Fruit fly (Drosophila melanogaster): ENCODE measurements around the gene sog.

sog gene

dm6 chrX:15618953-15619630 lies 14.1 kb downstream of the sog start (continued):
- peak; percentile 54 for TF ChIP-seq Nf-YA (GFP tag; IDR thresholded peaks at IDR 0.05)
- peak; percentile 88 for TF ChIP-seq az2 (GFP tag; optimal IDR thresholded peaks at IDR 0.05)
- TF ChIP-seq toy (GFP tag; IDR thresholded peaks at IDR 0.05): no peak
- peak; percentile 71 for TF ChIP-seq Atf6 (GFP tag; IDR thresholded peaks at IDR 0.05)
- TF ChIP-seq sc (optimal IDR thresholded peaks at IDR 0.05): no peak
- peak; percentile 79 for TF ChIP-seq sc (GFP tag; optimal IDR thresholded peaks at IDR 0.05)
- TF ChIP-seq chm (GFP tag; IDR thresholded peaks at IDR 0.05): peak; percentile 77
- peak; percentile 37 for TF ChIP-seq Myb (GFP tag; optimal IDR thresholded peaks at IDR 0.05)
- peak; percentile 73 for TF ChIP-seq CG12071 (GFP tag; optimal IDR thresholded peaks at IDR 0.05)
- peak; percentile 86 for TF ChIP-seq Sox102F (GFP tag; optimal IDR thresholded peaks at IDR 0.05)
- no peak for TF ChIP-seq CG1832 (GFP tag; optimal IDR thresholded peaks at IDR 0.05)
- peak; percentile 76 for TF ChIP-seq Rx (GFP tag; IDR thresholded peaks at IDR 0.05)
- peak; percentile 32 for TF ChIP-seq CG30020 (tag; optimal IDR thresholded peaks at IDR 0.05)
- TF ChIP-seq sob (GFP tag; IDR thresholded peaks at IDR 0.05): peak; percentile 82
- no peak for TF ChIP-seq CG2129 (GFP tag; IDR thresholded peaks at IDR 0.05; ENCODE audit: partially characterized antibody)
- TF ChIP-seq schlank (tag; optimal IDR thresholded peaks at IDR 0.05): peak; percentile 50
- TF ChIP-seq dm (GFP tag; optimal IDR thresholded peaks at IDR 0.05): peak; percentile 27
- TF ChIP-seq ERR (GFP tag; optimal IDR thresholded peaks at IDR 0.05): peak; percentile 57
- TF ChIP-seq CG12769 (tag; optimal IDR thresholded peaks at IDR 0.05): peak; percentile 80
- peak in 1 of 2 experiments; percentile 91 for TF ChIP-seq bsh (GFP tag; optimal IDR thresholded peaks at IDR 0.05)
- TF ChIP-seq CG2712 (tag; optimal IDR thresholded peaks at IDR 0.05): peak; percentile 85
- TF ChIP-seq cato (GFP tag; optimal IDR thresholded peaks at IDR 0.05; ENCODE audit: borderline replicate concordance): peak; percentile 70
- peak; percentile 66 for TF ChIP-seq CG8944 (GFP tag; optimal IDR thresholded peaks at IDR 0.05)
- peak; percentile 83 for TF ChIP-seq Abd-B (GFP tag; optimal IDR thresholded peaks at IDR 0.05)
- peak; percentile 12 for TF ChIP-seq CG6683 (GFP tag; optimal IDR thresholded peaks at IDR 0.05)
- peak; percentile 64 to 87 for TF ChIP-seq dpn (GFP tag; optimal IDR thresholded peaks at IDR 0.05)
- no peak for TF ChIP-seq CG4854 (GFP tag; optimal IDR thresholded peaks at IDR 0.05)
- peak; percentile 73 for TF ChIP-seq maf-S (GFP tag; optimal IDR thresholded peaks at IDR 0.05)
- TF ChIP-seq CG1603 (tag; optimal IDR thresholded peaks at IDR 0.05): peak; percentile 79
- TF ChIP-seq Atf3 (GFP tag; optimal IDR thresholded peaks at IDR 0.05): peak; percentile 54
- TF ChIP-seq tin (GFP tag; optimal IDR thresholded peaks at IDR 0.05): peak; percentile 87
- no peak for TF ChIP-seq CG5953 (GFP tag; IDR thresholded peaks at IDR 0.05)
- no peak for TF ChIP-seq pros (GFP tag; optimal IDR thresholded peaks at IDR 0.05)
- TF ChIP-seq NfI (GFP tag; optimal IDR thresholded peaks at IDR 0.05): peak; percentile 84
- peak; percentile 66 for TF ChIP-seq ems (GFP tag; optimal IDR thresholded peaks at IDR 0.05)
- TF ChIP-seq chinmo (GFP tag; IDR thresholded peaks at IDR 0.05; ENCODE audit: partially characterized antibody): no peak
- no peak for TF ChIP-seq pfk (GFP tag; optimal IDR thresholded peaks at IDR 0.05)
- no peak for TF ChIP-seq stwl (tag; optimal IDR thresholded peaks at IDR 0.05)
- peak; percentile 84 for TF ChIP-seq CG6689 (GFP tag; IDR thresholded peaks at IDR 0.05)
- peak; percentile 50 for TF ChIP-seq Vsx1 (GFP tag; optimal IDR thresholded peaks at IDR 0.05)
- peak; percentile 62 for TF ChIP-seq gsb (GFP tag; IDR thresholded peaks at IDR 0.05)
- TF ChIP-seq CG10462 (GFP tag; optimal IDR thresholded peaks at IDR 0.05): peak; percentile 32
- TF ChIP-seq ftz-f1 (GFP tag; optimal IDR thresholded peaks at IDR 0.05): no peak
- peak; percentile 87 for TF ChIP-seq CG10654 (GFP tag; optimal IDR thresholded peaks at IDR 0.05)
- TF ChIP-seq CG32767 (GFP tag; IDR thresholded peaks at IDR 0.05): peak; percentile 40; the same call in 1 of the 2 replicates
- TF ChIP-seq CG32772 (GFP tag; IDR thresholded peaks at IDR 0.05): peak; percentile 86
- TF ChIP-seq Blimp-1 (GFP tag; optimal IDR thresholded peaks at IDR 0.05): peak; percentile 80
- peak; percentile 60 for TF ChIP-seq slp2 (GFP tag; optimal IDR thresholded peaks at IDR 0.05)
- peak; percentile 79 for TF ChIP-seq H15 (GFP tag; IDR thresholded peaks at IDR 0.05)
- TF ChIP-seq BtbVII (GFP tag; optimal IDR thresholded peaks at IDR 0.05): peak; percentile 74
